Fruit fly (Drosophila melanogaster): ENCODE results near the gene Sbds.

Sbds gene

dm6 chr3L:6747127-6747526 is 5.6 kb upstream of the Sbds start:
- peak; percentile 97 for TF ChIP-seq CTCF (optimal IDR thresholded peaks at IDR 0.05)
- no peak for TF ChIP-seq CG8478 (optimal IDR thresholded peaks at IDR 0.05)

DNA sequence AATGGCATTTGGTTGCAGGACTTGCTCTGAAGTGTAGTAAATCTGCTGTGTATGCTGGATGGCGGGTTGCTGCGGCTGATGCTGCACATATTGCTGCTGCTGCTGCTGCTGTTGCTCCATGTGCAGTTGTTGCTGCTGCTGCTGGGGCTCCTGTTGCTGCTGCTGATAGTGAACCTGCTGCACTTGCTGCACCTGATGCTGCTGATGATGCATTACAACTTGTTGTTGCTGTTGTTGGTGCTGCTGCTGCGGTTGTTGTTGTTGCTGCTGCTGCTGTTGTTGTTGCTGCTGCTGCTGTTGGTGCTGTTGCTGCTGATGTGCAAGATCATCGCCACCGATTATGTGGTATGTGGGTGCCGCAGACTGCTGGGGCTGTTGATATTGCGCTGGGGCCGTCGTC is 1.9 kb upstream of the Sbds start:
- TF ChIP-seq CG8478 (optimal IDR thresholded peaks at IDR 0.05) (no peak), CTCF (optimal IDR thresholded peaks at IDR 0.05) (no peak)

- no peak for TF ChIP-seq CTCF (optimal IDR thresholded peaks at IDR 0.05)
- TF ChIP-seq CG8478 (optimal IDR thresholded peaks at IDR 0.05): no peak
These were observed 3.6 kb downstream of the Sbds start, which contains the start of gene Ist1 for dm6 chr3L:6756197-6756736. Gene Ist1 (minus strand): TSS chr3L:6756497.

- TF ChIP-seq CTCF (optimal IDR thresholded peaks at IDR 0.05): no peak
- TF ChIP-seq CG8478 (optimal IDR thresholded peaks at IDR 0.05): no peak
These were observed 10.4 kb downstream of the Sbds start, which contains the start of gene Rsph3 for dm6 chr3L:6763146-6763545. Gene Rsph3 (minus strand): TSS chr3L:6763246.

DNA sequence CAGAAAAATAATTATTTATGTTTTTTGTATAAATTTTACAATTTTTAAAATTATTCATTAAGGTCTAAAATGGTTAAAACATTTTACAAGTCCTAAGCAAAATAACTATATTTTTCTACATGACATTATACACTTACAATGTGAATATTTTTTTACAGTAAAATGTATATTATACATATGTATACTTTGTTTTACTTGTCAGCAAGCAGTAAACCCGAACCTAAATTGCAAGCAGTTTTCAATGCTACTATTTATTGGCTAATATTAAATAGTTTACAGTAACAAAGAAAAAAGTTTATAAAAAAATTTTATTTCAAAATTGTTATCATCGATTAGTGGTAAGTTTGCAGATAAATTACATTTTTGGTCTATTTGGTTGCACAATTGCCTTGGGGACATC is 11.1 kb downstream of the Sbds start:
- TF ChIP-seq CTCF (optimal IDR thresholded peaks at IDR 0.05) (peak in 1 of 2 experiments; percentile 35), CG8478 (optimal IDR thresholded peaks at IDR 0.05) (no peak)

- no peak for TF ChIP-seq CTCF (optimal IDR thresholded peaks at IDR 0.05)
- no peak for TF ChIP-seq CG8478 (optimal IDR thresholded peaks at IDR 0.05)
These were observed 11.9 kb downstream of the Sbds start for dm6 chr3L:6764535-6765187.

dm6 chr3L:6767153-6767552 is 14.4 kb downstream of the Sbds start:
- TF ChIP-seq CG8478 (optimal IDR thresholded peaks at IDR 0.05) (no peak), CTCF (optimal IDR thresholded peaks at IDR 0.05) (no peak)

DNA sequence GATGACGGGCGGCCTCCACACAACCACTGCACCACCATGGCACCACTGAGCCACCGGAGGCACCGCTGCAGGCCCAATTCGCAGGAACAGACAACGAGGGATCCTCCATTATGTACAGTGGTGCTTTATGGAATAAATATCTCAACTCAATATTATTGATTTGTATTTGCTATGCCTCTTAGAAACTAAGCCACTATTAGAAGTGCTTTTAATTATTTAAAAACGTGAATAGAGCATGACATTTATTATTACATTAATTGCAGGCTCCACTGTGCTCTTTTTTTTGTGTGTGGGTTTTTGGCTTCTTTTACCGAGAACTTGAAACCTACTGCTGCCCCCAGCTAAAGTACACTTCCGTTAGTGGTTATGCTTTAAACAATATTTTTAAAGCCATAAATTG is 18.5 kb downstream of the Sbds start:
- TF ChIP-seq CG8478 (optimal IDR thresholded peaks at IDR 0.05) (no peak), CTCF (optimal IDR thresholded peaks at IDR 0.05) (no peak)

- TF ChIP-seq CG8478 (optimal IDR thresholded peaks at IDR 0.05) (no peak), CTCF (optimal IDR thresholded peaks at IDR 0.05) (no peak)
These were observed 19.1 kb downstream of the Sbds start for dm6 chr3L:6771851-6772250.

- TF ChIP-seq CG8478 (optimal IDR thresholded peaks at IDR 0.05) (no peak), CTCF (optimal IDR thresholded peaks at IDR 0.05) (no peak)
These were observed 24.9 kb downstream of the Sbds start for dm6 chr3L:6777614-6778013.

DNA sequence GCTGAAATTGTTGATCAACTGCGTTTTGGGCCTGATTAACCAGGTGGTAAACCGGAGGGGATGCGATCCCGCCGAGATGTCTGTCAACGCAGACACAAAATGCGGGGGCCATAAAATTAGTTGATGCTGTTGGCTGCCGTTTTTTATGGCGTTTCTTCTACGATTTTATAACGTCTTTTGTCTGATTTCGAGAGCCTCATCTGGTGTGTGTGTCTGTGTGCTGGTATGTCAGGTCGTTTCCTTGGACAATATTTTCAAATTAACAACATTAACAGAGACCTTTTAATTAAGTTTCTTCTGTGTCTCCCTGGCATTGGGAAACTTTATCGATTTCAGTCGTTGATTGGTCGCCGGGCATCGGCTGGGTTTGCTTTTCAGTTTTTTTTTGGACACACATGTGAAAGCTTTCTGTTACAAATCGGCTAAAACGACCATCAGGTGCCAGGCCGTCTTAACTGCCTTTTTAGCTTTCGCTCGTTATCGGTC is 26.1 kb downstream of the Sbds start:
- TF ChIP-seq CTCF (optimal IDR thresholded peaks at IDR 0.05) (no peak), CG8478 (optimal IDR thresholded peaks at IDR 0.05) (no peak)

- TF ChIP-seq CG8478 (optimal IDR thresholded peaks at IDR 0.05) (no peak), CTCF (optimal IDR thresholded peaks at IDR 0.05) (no peak)
These were observed 26.7 kb downstream of the Sbds start for dm6 chr3L:6779398-6779797.

DNA sequence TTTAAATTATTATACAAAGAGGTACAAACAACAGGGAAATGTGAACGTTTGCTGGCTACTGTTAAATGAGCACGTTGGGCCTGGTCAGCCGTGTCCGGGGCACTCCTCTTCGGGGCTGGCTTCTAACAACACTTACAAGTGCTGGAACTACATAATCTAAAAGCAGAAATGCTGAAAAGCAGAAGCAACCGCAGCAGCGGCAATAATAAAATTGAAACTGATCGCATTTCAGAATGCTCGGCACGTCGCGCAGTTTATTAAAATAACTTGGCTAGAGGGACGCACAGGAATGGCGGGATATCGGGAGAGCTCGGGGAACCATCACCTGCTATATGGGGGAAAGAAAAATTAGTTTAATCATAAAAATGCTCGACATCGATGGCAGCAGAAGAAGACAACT is 30.7 kb downstream of the Sbds start:
- no peak for TF ChIP-seq CG8478 (optimal IDR thresholded peaks at IDR 0.05)
- TF ChIP-seq CTCF (optimal IDR thresholded peaks at IDR 0.05): no peak

- peak; percentile 42 to 44 for TF ChIP-seq CTCF (optimal IDR thresholded peaks at IDR 0.05)
- TF ChIP-seq CG8478 (optimal IDR thresholded peaks at IDR 0.05): no peak
These were observed 32.2 kb downstream of the Sbds start for dm6 chr3L:6784635-6785606.

DNA sequence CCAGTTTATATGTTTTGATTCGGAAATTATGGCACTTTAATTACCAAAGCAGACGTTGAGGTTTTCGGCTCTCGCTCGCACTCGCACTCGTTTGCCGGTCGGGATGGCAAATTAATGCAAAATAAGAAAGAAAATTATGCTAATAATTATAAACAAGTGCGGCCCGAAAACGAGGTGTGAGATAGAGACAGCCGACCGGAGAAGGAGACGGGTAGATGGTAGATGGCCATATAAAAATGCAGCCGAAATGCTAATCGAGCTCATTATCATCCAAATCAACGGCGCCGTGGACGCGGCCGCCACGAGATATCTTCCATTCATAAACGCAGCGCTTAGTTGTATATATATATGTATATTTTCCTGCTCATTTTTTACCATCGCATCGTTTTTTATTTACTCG is 34.8 kb downstream of the Sbds start:
- TF ChIP-seq CG8478 (optimal IDR thresholded peaks at IDR 0.05): no peak
- TF ChIP-seq CTCF (optimal IDR thresholded peaks at IDR 0.05): no peak

Measured in S2 (cell line).